Worm (Caenorhabditis elegans) whole organism, young adult: ENCODE results near the gene hut-1.

Experiments
- bed-2 ChIP-seq: fragments of 200-800 bp; sonication (Bioruptor generic); IDR thresholded peaks from 2 replicates; pipeline ENCODE4 v1.3.6; 2022; ENCODE audit warnings: missing genetic modification reagents, missing genetic modification characterization, missing compliant biosample characterization
- ztf-3 ChIP-seq: fragments of 200-800 bp; sonication (Bioruptor generic); optimal IDR thresholded peaks from 2 replicates; lab custom pipeline; 2018; ENCODE audit warnings: mild to moderate bottlenecking, missing genetic modification characterization, missing compliant biosample characterization

DNA sequence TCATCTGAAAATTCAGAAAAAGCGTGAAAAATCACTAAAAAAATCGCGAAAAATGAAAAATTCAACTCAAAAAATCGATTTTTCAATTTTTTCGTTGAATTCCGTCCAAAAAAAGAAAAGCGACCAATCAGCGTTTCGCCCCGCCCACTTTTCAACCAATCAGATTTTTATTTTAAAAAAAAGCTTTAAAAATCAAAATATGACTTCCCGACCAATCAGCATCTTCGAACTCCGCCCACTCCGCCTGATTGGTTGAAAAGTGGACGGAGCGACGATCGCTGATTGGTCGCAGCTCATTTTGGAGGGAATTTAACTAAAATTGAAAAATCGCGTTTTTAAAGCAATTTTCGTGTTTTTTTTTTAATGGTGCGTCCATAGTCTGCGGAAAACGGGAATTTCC lies 9.0 kb upstream of the hut-1 start:
- no peak for TF ChIP-seq bed-2 (GFP tag; lab: Robert Waterston, UW)
- TF ChIP-seq ztf-3, result no peak
